Worm (Caenorhabditis elegans) whole organism, L1 larva: Measurements from ENCODE around the gene F36A4.3.

Experiments
- alr-1 ChIP-seq: fragments of 200-800 bp; sonication (Bioruptor generic); optimal IDR thresholded peaks from 2 replicates; lab custom pipeline; 2018; ENCODE audit warnings: borderline replicate concordance, mild to moderate bottlenecking, missing genetic modification characterization, missing compliant biosample characterization
- aly-2 ChIP-seq: fragments of 150-350 bp; optimal IDR thresholded peaks from 2 replicates; lab custom pipeline; 2014; ENCODE audit warnings: missing biosample characterization, missing genetic modification characterization
- blmp-1 ChIP-seq: fragments of 150-350 bp; optimal IDR thresholded peaks from 2 replicates; lab custom pipeline; 2014; ENCODE audit warnings: missing biosample characterization, missing genetic modification characterization
- ceh-90 ChIP-seq: sonication (generic microtip); optimal IDR thresholded peaks from 2 replicates; lab custom pipeline; 2016; ENCODE audit warnings: missing genetic modification characterization, missing compliant biosample characterization
- efl-1 ChIP-seq, 4 experiments: fragments of 150-350 bp; optimal IDR thresholded peaks in 3 of 4; peaks in 1 of 4; 1 replicate in 1 of 4; 2 replicates in 3 of 4; lab custom pipeline; 2014; ENCODE audit warnings: missing biosample characterization in 2 of 4, missing genetic modification characterization in 2 of 4, missing genetic modification reagents in 2 of 4
- ets-5 ChIP-seq: fragments of 200-800 bp; sonication (Bioruptor generic); IDR thresholded peaks from 2 replicates; pipeline ENCODE4 v1.3.6; 2022; ENCODE audit warnings: missing genetic modification characterization, missing compliant biosample characterization
- fkh-10 ChIP-seq: sonication (generic microtip); optimal IDR thresholded peaks from 2 replicates; lab custom pipeline; 2017; ENCODE audit warnings: missing biosample characterization, missing genetic modification reagents, missing genetic modification characterization
- hpl-2 ChIP-seq: fragments of 150-350 bp; optimal IDR thresholded peaks from 2 replicates; lab custom pipeline; 2014; ENCODE audit warnings: missing biosample characterization, missing genetic modification reagents, missing genetic modification characterization
- jun-1 ChIP-seq: fragments of 150-350 bp; optimal IDR thresholded peaks from 2 replicates; lab custom pipeline; 2014; ENCODE audit warnings: missing biosample characterization, missing genetic modification reagents, missing genetic modification characterization
- lin-35 ChIP-seq, 2 experiments: fragments of 150-350 bp; optimal IDR thresholded peaks; 2 replicates each; lab custom pipeline; 2014; ENCODE audit warnings: missing biosample characterization in 2 of 2, missing genetic modification characterization in 2 of 2, missing genetic modification reagents in 2 of 2
- lir-3 ChIP-seq: sonication (generic microtip); optimal IDR thresholded peaks from 2 replicates; lab custom pipeline; 2016; ENCODE audit warnings: mild to moderate bottlenecking, missing genetic modification characterization, moderate library complexity, missing compliant biosample characterization; ENCODE audit not compliant: poor library complexity
- lsy-2 ChIP-seq, 2 experiments: fragments of 150-350 bp; optimal IDR thresholded peaks; 2 replicates each; lab custom pipeline; 2014; ENCODE audit warnings: missing biosample characterization in 2 of 2, missing genetic modification characterization in 2 of 2
- nhr-12 ChIP-seq: sonication (generic microtip); optimal IDR thresholded peaks from 2 replicates; lab custom pipeline; 2017; ENCODE audit warnings: missing biosample characterization, missing genetic modification characterization
- nhr-20 ChIP-seq: sonication (generic microtip); optimal IDR thresholded peaks from 2 replicates; lab custom pipeline; 2016; ENCODE audit warnings: mild to moderate bottlenecking, missing genetic modification characterization, missing compliant biosample characterization
- nhr-28 ChIP-seq: fragments of 150-350 bp; optimal IDR thresholded peaks from 2 replicates; lab custom pipeline; 2014; ENCODE audit warnings: missing biosample characterization, missing genetic modification characterization
- nhr-77 ChIP-seq: fragments of 150-350 bp; optimal IDR thresholded peaks from 2 replicates; lab custom pipeline; 2014; ENCODE audit warnings: missing biosample characterization, missing genetic modification characterization
- nhr-85 ChIP-seq: sonication (generic microtip); peaks from one replicate; lab custom pipeline; 2016; ENCODE audit warnings: missing genetic modification characterization, inconsistent platforms, missing compliant biosample characterization
- pax-3 ChIP-seq: fragments of 200-800 bp; sonication (Bioruptor generic); optimal IDR thresholded peaks from 2 replicates; lab custom pipeline; 2018; ENCODE audit warnings: mild to moderate bottlenecking, missing genetic modification characterization, moderate library complexity, missing compliant biosample characterization
- rnt-1 ChIP-seq: sonication (generic microtip); optimal IDR thresholded peaks from 2 replicates; lab custom pipeline; 2016; ENCODE audit warnings: mild to moderate bottlenecking, missing genetic modification characterization, moderate library complexity, missing compliant biosample characterization
- snu-23 ChIP-seq: sonication (generic microtip); optimal IDR thresholded peaks from 2 replicates; lab custom pipeline; 2016; ENCODE audit warnings: missing genetic modification characterization, missing compliant biosample characterization
- swsn-7 ChIP-seq: sonication (generic microtip); optimal IDR thresholded peaks from 2 replicates; lab custom pipeline; 2016; ENCODE audit warnings: missing genetic modification characterization, missing compliant biosample characterization
- unc-130 ChIP-seq: fragments of 150-350 bp; optimal IDR thresholded peaks from 2 replicates; lab custom pipeline; 2017; ENCODE audit warnings: missing biosample characterization, missing genetic modification characterization, inconsistent platforms
- zip-4 ChIP-seq: fragments of 200-800 bp; sonication (Bioruptor generic); optimal IDR thresholded peaks from 2 replicates; lab custom pipeline; 2018; ENCODE audit warnings: mild to moderate bottlenecking, missing genetic modification characterization, moderate library complexity, missing compliant biosample characterization
- ztf-11 ChIP-seq, 2 experiments: sonication (generic microtip); optimal IDR thresholded peaks; 2 replicates each; lab custom pipeline; 2016 to 2017; ENCODE audit warnings: missing genetic modification characterization in 2 of 2, missing biosample characterization in 1 of 2, missing compliant biosample characterization in 1 of 2
- ztf-4 ChIP-seq: fragments of 150-350 bp; optimal IDR thresholded peaks from 2 replicates; lab custom pipeline; 2014; ENCODE audit warnings: missing biosample characterization, missing genetic modification characterization

Gene F36A4.3

ce11 chrIV:4299994-4300393 lies 30.6 kb downstream of the F36A4.3 start:
- no peak for TF ChIP-seq nhr-20 (tag; lab: Kevin White, UChicago)
- TF ChIP-seq rnt-1 (tag; lab: Kevin White, UChicago): no peak
- TF ChIP-seq ztf-11 (tag; optimal IDR thresholded peaks at IDR 0.05; lab: Kevin White, UChicago): no peak
- TF ChIP-seq lsy-2 (tag; optimal IDR thresholded peaks at IDR 0.05; lab: Kevin White, UChicago): no peak
- no peak for TF ChIP-seq efl-1 (optimal IDR thresholded peaks at IDR 0.05; lab: Kevin White, UChicago)
- TF ChIP-seq efl-1 (GFP tag; optimal IDR thresholded peaks at IDR 0.05 in 1 of 2; lab: Kevin White, UChicago): peak in 1 of 2 experiments; percentile 30
- peak; percentile 40 for TF ChIP-seq blmp-1 (tag; lab: Kevin White, UChicago)
- TF ChIP-seq, all 84 proteins: peak for 2

DNA sequence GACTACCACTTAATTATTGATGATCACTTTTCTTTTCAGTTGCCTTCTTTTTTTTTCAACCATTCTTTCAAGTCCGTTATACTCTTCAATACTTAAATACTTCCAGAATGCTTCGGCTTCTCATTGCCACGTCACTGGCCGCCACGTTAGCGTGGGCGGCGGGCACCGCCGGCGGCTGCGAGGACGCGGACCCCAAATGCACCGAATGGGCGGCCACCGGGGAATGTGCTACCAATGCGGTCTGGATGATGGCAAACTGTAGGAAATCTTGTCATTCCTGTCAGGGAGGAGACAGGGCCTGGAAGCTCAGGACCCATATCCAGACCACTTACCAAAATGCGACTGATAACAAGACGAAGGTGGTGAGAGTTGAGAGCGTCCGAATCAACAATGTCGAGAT lies 31.8 kb downstream of the F36A4.3 start, which contains the start of gene lgc-22:
TSS of gene lgc-22 (plus strand) at position 105 of the 400 bp plus-strand sequence.
- TF ChIP-seq ceh-90 (no peak), alr-1 (tag; lab: Kevin White, UChicago) (no peak), aly-2 (tag; lab: Kevin White, UChicago) (no peak), lin-35 (GFP tag; optimal IDR thresholded peaks at IDR 0.05; lab: Kevin White, UChicago) (no peak), jun-1 (tag; lab: Kevin White, UChicago) (no peak), nhr-12 (tag; lab: Kevin White, UChicago) (no peak), hpl-2 (GFP tag; lab: Kevin White, UChicago) (no peak), swsn-7 (tag; lab: Kevin White, UChicago) (no peak), snu-23 (GFP tag; lab: Kevin White, UChicago) (no peak)
- TF ChIP-seq, all 84 proteins: peak for 0

- TF ChIP-seq nhr-85 (tag; lab: Kevin White, UChicago) (no peak), lir-3 (no peak), unc-130 (tag; lab: Kevin White, UChicago) (no peak), nhr-77 (tag; lab: Kevin White, UChicago) (no peak), zip-4 (no peak)
Observed at ce11 chrIV:4306317-4306716, 36.9 kb downstream of the F36A4.3 start.

DNA sequence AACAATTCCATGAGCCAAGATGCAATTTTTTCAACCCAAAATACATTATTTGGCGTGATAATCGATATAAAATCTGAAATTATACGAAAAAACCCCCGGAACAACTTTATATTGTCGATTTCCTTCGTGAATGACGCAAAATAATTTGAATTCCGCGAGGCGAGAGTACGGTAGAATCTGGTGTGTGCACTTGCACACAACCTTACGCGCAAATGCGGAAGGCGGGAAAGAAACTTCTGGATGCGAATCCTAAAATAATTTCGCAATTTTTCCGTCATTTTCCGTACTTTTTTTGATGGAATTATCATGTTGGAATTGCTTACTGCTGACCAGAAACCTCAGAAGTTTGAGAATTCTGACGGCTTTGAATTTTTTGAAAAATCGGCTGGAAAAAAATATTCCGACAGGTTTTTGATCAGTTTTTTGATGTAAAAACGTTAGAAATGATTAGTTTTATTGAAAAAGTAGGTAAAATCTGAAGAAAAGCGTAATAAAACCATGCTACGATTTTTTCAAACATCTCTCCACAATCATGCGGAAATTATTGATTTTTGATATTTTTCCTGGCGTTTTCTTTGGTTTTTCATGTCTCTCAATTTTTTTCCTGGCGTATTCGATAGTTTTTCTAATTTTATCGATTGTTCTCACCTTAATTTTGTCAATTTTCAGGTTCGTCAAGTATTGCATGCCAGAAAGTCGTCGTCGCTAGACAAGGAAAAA lies 38.0 kb downstream of the F36A4.3 start, which contains the start of gene set-9:
TSS of gene set-9 (plus strand) at position 670 of the 720 bp plus-strand sequence.
- TF ChIP-seq pax-3 (tag; lab: Kevin White, UChicago) (no peak), lsy-2 (tag; optimal IDR thresholded peaks at IDR 0.05; lab: Kevin White, UChicago) (peak in 1 of 2 experiments; percentile 22), efl-1 (optimal IDR thresholded peaks at IDR 0.05; lab: Kevin White, UChicago) (peak in 1 of 2 experiments; percentile 27), efl-1 (GFP tag; optimal IDR thresholded peaks at IDR 0.05 in 1 of 2; lab: Kevin White, UChicago) (peak in 1 of 2 experiments; percentile 34), fkh-10 (GFP tag; lab: Kevin White, UChicago) (no peak)
- TF ChIP-seq, all 84 proteins: peak for 2

DNA sequence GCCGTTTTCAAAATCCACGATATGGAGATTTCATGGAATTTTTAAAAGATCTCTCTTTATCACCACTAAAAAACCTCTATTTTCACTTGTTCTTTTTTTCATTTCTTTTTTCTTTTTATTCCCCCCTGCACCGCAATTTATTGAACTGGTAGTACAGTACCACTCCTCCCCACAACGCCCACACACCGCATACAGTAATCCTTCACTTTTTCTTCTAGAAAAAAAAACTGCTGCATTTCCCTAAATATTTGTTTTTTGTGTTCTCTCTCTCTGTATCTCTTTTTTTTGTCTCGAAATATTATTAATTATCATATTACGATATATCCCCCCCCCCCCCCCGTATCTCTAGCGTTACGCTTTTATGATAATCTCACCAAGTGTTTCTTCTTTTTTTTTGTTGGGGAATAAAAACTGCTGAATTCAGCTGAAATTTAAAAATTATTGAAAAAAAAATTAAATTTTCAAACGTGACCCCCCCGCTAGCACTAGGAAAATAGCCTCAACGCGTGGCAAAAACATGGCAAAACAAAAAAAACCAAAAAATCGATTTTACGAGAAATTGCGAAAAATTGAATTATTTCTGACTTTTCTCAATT lies 47.5 kb downstream of the F36A4.3 start, which contains the start of gene Y24D9B.1:
TSS of gene Y24D9B.1 (plus strand) at position 546 of the 596 bp plus-strand sequence.
- TF ChIP-seq ets-5 (GFP tag; lab: Robert Waterston, UW) (no peak), nhr-28 (no peak)

DNA sequence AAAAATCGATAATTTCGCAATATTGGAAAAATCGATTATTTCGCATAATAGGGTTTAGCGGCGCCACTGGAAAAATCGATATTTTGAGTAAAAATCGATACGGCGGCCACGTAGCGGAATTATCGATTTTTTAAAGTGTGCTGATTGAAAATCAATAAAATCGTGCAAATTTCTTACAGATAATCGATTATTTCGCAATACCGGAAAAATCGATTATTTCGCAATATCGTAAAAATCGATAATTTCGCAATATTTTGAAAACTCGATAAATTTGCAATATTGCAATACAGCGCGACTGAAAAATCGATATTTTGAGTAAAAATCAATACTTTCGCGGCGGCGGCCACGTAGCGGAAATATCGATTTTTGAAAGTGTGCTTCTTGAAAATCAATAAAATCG lies 48.2 kb downstream of the F36A4.3 start:
- peak; percentile 18 for TF ChIP-seq zip-4
- no peak for TF ChIP-seq ztf-4

- TF ChIP-seq aly-2 (tag; lab: Kevin White, UChicago) (no peak), zip-4 (peak; percentile 65)
Observed at ce11 chrIV:4318056-4318455, 48.6 kb downstream of the F36A4.3 start.
